Worm (Caenorhabditis elegans): ENCODE data around the gene aqp-3.

aqp-3 gene

DNA sequence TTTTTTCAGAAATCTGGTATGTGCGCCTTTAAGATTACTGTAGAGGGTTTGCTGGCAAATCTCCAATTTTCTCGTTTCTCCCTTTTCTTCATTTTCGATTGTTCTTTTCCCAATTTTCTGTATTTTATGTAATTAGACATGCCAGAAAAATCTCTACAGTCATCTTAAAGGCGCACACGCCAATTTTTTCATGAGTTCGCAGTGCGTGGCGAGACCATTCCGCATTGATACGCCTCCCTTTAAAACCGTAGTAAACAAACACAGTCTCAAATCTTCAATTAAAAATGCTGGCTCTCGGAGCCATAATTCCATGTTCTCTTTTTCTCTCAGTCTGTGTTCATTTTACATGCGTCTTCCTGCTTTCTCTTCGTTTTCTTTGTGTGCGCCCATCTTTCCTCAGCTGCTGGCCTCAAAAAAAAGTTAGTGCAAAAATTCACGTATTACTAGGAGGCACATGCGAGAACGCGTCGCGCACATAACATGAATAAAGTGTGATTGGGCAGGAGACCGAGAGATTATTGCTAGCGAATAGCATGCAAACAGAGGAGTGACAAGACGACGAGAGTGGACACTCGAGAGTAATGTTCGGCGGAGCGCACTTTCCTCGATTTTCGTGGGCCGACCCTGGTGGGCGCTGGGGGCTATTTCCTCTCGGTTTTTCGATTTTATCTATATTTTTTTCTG lies 47.2 kb downstream of the aqp-3 start (continued):
- peak; percentile 41 for TF ChIP-seq lin-13 (GFP tag; optimal IDR thresholded peaks at IDR 0.05)
- no peak for TF ChIP-seq lim-7 (GFP tag; IDR thresholded peaks at IDR 0.05)
- no peak for TF ChIP-seq F26F4.8 (GFP tag; conservative IDR thresholded peaks at IDR 0.05)
- peak; percentile 39; the same call in 1 of the 2 replicates for TF ChIP-seq vab-7 (GFP tag; IDR thresholded peaks at IDR 0.05)
- TF ChIP-seq pha-4 (GFP tag; IDR thresholded peaks at IDR 0.05): no peak
- TF ChIP-seq pha-4 (tag; optimal IDR thresholded peaks at IDR 0.05): peak; percentile 74
- no peak for TF ChIP-seq Y105C5A.15 (GFP tag; IDR thresholded peaks at IDR 0.05)
- TF ChIP-seq pqm-1 (tag; optimal IDR thresholded peaks at IDR 0.05): peak; percentile 3
- TF ChIP-seq nhr-42 (GFP tag; IDR thresholded peaks at IDR 0.05): peak; percentile 42; the same call in 1 of the 2 replicates
- no peak for TF ChIP-seq attf-4 (tag; optimal IDR thresholded peaks at IDR 0.05)
- no peak for TF ChIP-seq daf-12 (tag; optimal IDR thresholded peaks at IDR 0.05)
- peak; percentile 25 for TF ChIP-seq nhr-48 (tag; optimal IDR thresholded peaks at IDR 0.05)
- TF ChIP-seq Y75B8A.6 (GFP tag; IDR thresholded peaks at IDR 0.05): no peak
- TF ChIP-seq rbr-2 (tag; optimal IDR thresholded peaks at IDR 0.05): no peak
- TF ChIP-seq daf-8 (GFP tag; IDR thresholded peaks at IDR 0.05): no peak
- no peak for TF ChIP-seq nhr-25 (tag; optimal IDR thresholded peaks at IDR 0.05; ENCODE audit: borderline replicate concordance, insufficient read depth)
- TF ChIP-seq jun-1 (tag; optimal IDR thresholded peaks at IDR 0.05): no peak
- no peak for TF ChIP-seq mdt-29 (GFP tag; IDR thresholded peaks at IDR 0.05)
- peak; percentile 42 for TF ChIP-seq duxl-1 (tag; optimal IDR thresholded peaks at IDR 0.05; ENCODE audit: poor library complexity)
- TF ChIP-seq fkh-10 (GFP tag; optimal IDR thresholded peaks at IDR 0.05): peak; percentile 40
- TF ChIP-seq nhr-41 (GFP tag; IDR thresholded peaks at IDR 0.05): no peak
- no peak for TF ChIP-seq D1046.2 (GFP tag; IDR thresholded peaks at IDR 0.05)
- no peak for TF ChIP-seq ces-1 (GFP tag; optimal IDR thresholded peaks at IDR 0.05)
- TF ChIP-seq madf-5 (GFP tag; IDR thresholded peaks at IDR 0.05): no peak
- no peak for TF ChIP-seq ZK546.5 (tag; optimal IDR thresholded peaks at IDR 0.05)
- TF ChIP-seq ztf-11 (tag; optimal IDR thresholded peaks at IDR 0.05): no peak
- no peak for TF ChIP-seq nhr-76 (tag; optimal IDR thresholded peaks at IDR 0.05)
- peak; percentile 87 for TF ChIP-seq mep-1 (tag; optimal IDR thresholded peaks at IDR 0.05)
- peak; percentile 89 for TF ChIP-seq mxl-3 (GFP tag; optimal IDR thresholded peaks at IDR 0.05)
- no peak for TF ChIP-seq F49E8.2 (tag; optimal IDR thresholded peaks at IDR 0.05; ENCODE audit: borderline replicate concordance)
- no peak for TF ChIP-seq zip-11 (GFP tag; IDR thresholded peaks at IDR 0.05)
- peak in 1 of 2 experiments; percentile 96 for TF ChIP-seq unc-62 (GFP tag; optimal IDR thresholded peaks at IDR 0.05 in 1 of 2)
- TF ChIP-seq unc-62 (tag; optimal IDR thresholded peaks at IDR 0.05): no peak
- no peak for TF ChIP-seq ceh-32 (tag; optimal IDR thresholded peaks at IDR 0.05; ENCODE audit: poor library complexity)
- no peak for TF ChIP-seq lin-15B (tag; optimal IDR thresholded peaks at IDR 0.05)
- peak; percentile 96 for TF ChIP-seq hlh-30 (tag; optimal IDR thresholded peaks at IDR 0.05; ENCODE audit: insufficient read depth)
- peak; percentile 77 for TF ChIP-seq nhr-11 (tag; optimal IDR thresholded peaks at IDR 0.05)
- peak; percentile 87 for TF ChIP-seq lin-38 (GFP tag; IDR thresholded peaks at IDR 0.05)
- no peak for TF ChIP-seq mxl-2 (GFP tag; conservative IDR thresholded peaks at IDR 0.05)
- peak; percentile 25 to 90 for TF ChIP-seq mdl-1 (tag; optimal IDR thresholded peaks at IDR 0.05)
- TF ChIP-seq lsy-2 (tag; optimal IDR thresholded peaks at IDR 0.05): peak; percentile 50 to 75
- TF ChIP-seq zip-2 (tag; optimal IDR thresholded peaks at IDR 0.05): no peak
- no peak for TF ChIP-seq lin-39 (tag; optimal IDR thresholded peaks at IDR 0.05)
- no peak for TF ChIP-seq egl-43 (GFP tag; IDR thresholded peaks at IDR 0.05)
- TF ChIP-seq ctbp-1 (GFP tag; IDR thresholded peaks at IDR 0.05): peak; percentile 75
- no peak for TF ChIP-seq nhr-237 (tag; optimal IDR thresholded peaks at IDR 0.05)
- no peak for TF ChIP-seq Y48G9A.11 (GFP tag; IDR thresholded peaks at IDR 0.05)
- TF ChIP-seq F10B5.3 (tag; optimal IDR thresholded peaks at IDR 0.05): no peak
- TF ChIP-seq snpc-1.2 (GFP tag; IDR thresholded peaks at IDR 0.05): 0 out of 2 replicates have a peak, but pooled peaks have one; percentile 44
- peak; percentile 53 for TF ChIP-seq nhr-77 (tag; optimal IDR thresholded peaks at IDR 0.05)

All from whole organism, L4 larva.